Fruit fly (Drosophila melanogaster): ENCODE measurements around the gene Ptp99A.

DNA sequence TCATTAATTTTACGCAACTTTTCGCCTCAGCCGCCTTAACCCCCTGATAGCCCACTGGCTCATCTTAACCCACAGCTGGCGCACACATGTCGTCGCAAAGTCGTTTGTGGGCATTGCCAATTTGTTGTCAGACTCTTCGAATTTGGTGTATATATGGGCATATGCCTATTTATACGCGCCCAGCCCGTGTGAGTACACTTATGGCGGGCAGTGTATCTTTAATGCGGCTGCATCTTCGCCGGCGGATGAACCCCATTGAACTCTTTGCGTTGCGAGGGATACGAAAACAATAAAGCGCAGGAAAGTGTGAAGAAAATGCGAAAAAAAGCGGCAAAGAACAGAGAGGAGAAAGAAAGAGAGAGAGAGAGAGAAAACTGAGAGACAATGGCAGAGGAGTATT lies 83.6 kb downstream of the Ptp99A start:
- TF ChIP-seq CG16779 (tag; optimal IDR thresholded peaks at IDR 0.05) (no peak), topi (GFP tag; optimal IDR thresholded peaks at IDR 0.05) (peak; percentile 42), CG11902 (GFP tag; optimal IDR thresholded peaks at IDR 0.05) (no peak), CG34406 (GFP tag; optimal IDR thresholded peaks at IDR 0.05) (no peak), Gug (GFP tag; IDR thresholded peaks at IDR 0.05) (no peak), Hr4 (GFP tag; optimal IDR thresholded peaks at IDR 0.05) (no peak), CG8319 (GFP tag; optimal IDR thresholded peaks at IDR 0.05) (peak; percentile 12), CG6276 (GFP tag; optimal IDR thresholded peaks at IDR 0.05) (no peak), CG3032 (tag; optimal IDR thresholded peaks at IDR 0.05) (no peak), CG8119 (GFP tag; IDR thresholded peaks at IDR 0.05) (no peak), CG6808 (GFP tag; optimal IDR thresholded peaks at IDR 0.05) (no peak), eg (GFP tag; IDR thresholded peaks at IDR 0.05) (0 out of 3 replicates have a peak, but pooled peaks have one; percentile 25), dac (GFP tag; optimal IDR thresholded peaks at IDR 0.05) (no peak)
